Worm (Caenorhabditis elegans) whole organism, L4/young adult: ENCODE data around the gene isw-1.

Experiments used
- W03F9.2 ChIP-seq: fragments of 150-350 bp; optimal IDR thresholded peaks from 2 replicates; lab custom pipeline; 2014; ENCODE audit warnings: missing biosample characterization, missing genetic modification characterization
- dao-5 ChIP-seq: sonication (generic microtip); optimal IDR thresholded peaks from 2 replicates; lab custom pipeline; 2016; ENCODE audit warnings: missing genotype, missing genetic modification characterization, moderate library complexity, missing compliant biosample characterization
- him-1 ChIP-seq: sonication (generic microtip); optimal IDR thresholded peaks from 2 replicates; lab custom pipeline; 2016; ENCODE audit warnings: missing genotype, missing genetic modification reagents, missing genetic modification characterization, missing compliant biosample characterization

DNA sequence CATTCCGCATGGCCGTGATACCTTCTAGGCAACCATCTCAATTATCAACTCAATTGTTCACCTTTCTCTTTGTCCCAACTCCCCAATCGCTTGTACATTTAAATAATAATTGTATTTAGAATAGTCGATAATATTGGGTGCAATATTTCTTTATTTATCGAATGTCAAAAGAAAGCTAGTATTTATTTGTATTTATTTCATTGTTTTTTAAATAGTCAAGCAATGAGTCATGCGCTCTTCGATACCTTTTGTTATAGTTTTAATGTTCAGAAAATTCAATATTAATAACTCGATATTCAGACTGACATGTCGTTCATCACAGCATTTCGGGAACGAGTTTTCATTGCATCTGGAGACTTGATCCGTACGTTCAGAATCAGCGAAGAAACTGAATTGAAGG lies 15.6 kb upstream of the isw-1 start, which contains the start of gene wdr-4:
- TF ChIP-seq dao-5 (tag; lab: Kevin White, UChicago), result no peak
- no peak for TF ChIP-seq him-1 (tag; lab: Kevin White, UChicago)
- no peak for TF ChIP-seq W03F9.2 (tag; lab: Kevin White, UChicago)
